Fruit fly (Drosophila melanogaster) whole organism, wandering third instar larva: Measurements from ENCODE around the gene CG32537.

ENCODE experiments used
- Abd-B ChIP-seq: fragments of >200 bp; optimal IDR thresholded peaks from 2 replicates; lab custom pipeline; 2017; ENCODE audit warnings: missing biosample characterization, missing genetic modification characterization
- CG32264 ChIP-seq: fragments of 200-800 bp; sonication (Bioruptor generic); optimal IDR thresholded peaks from 2 replicates; lab custom pipeline; 2016; ENCODE audit warnings: missing biosample characterization, missing genetic modification characterization
- CG9705 ChIP-seq: fragments of 200-800 bp; sonication (Bioruptor generic); optimal IDR thresholded peaks from 2 replicates; lab custom pipeline; 2018; ENCODE audit warnings: missing biosample characterization, mild to moderate bottlenecking, missing genetic modification characterization
- CrebA ChIP-seq: fragments of 200-800 bp; sonication (Bioruptor generic); optimal IDR thresholded peaks from 2 replicates; lab custom pipeline; 2016; ENCODE audit warnings: missing biosample characterization, mild to moderate bottlenecking, missing genetic modification characterization, borderline replicate concordance
- Dfd ChIP-seq: fragments of >200 bp; optimal IDR thresholded peaks from 2 replicates; lab custom pipeline; 2017; ENCODE audit warnings: missing biosample characterization, missing genetic modification characterization
- Dif ChIP-seq: fragments of 200-275, 200-300 bp; sonication (Bioruptor generic); optimal IDR thresholded peaks from 2 replicates; lab custom pipeline; 2018; ENCODE audit warnings: missing biosample characterization, missing genetic modification characterization; ENCODE audit not compliant: partially characterized antibody
- GATAd ChIP-seq: sonication (Bioruptor generic); optimal IDR thresholded peaks from 2 replicates; lab custom pipeline; 2016; ENCODE audit warnings: missing biosample characterization, missing genetic modification characterization
- HLH106 ChIP-seq: fragments of 200-800 bp; optimal IDR thresholded peaks from 3 replicates; lab custom pipeline; 2019; ENCODE audit warnings: missing biosample characterization, mild to moderate bottlenecking, missing genetic modification characterization, moderate library complexity
- Hnf4 ChIP-seq: fragments of 200-800 bp; sonication (Bioruptor generic); optimal IDR thresholded peaks from 2 replicates; lab custom pipeline; 2016; ENCODE audit warnings: missing biosample characterization, mild to moderate bottlenecking, missing genetic modification characterization
- Hr78 ChIP-seq: fragments of >200 bp; optimal IDR thresholded peaks from 2 replicates; lab custom pipeline; 2017; ENCODE audit warnings: missing biosample characterization, missing genetic modification characterization
- Hr83 ChIP-seq: fragments of 200-300 bp; sonication (Bioruptor generic); optimal IDR thresholded peaks from 2 replicates; lab custom pipeline; 2016; ENCODE audit warnings: missing biosample characterization, mild to moderate bottlenecking, missing genetic modification characterization, moderate library complexity; ENCODE audit not compliant: poor library complexity, severe bottlenecking
- Jra ChIP-seq: sonication (Bioruptor generic); optimal IDR thresholded peaks from 2 replicates; lab custom pipeline; 2016; ENCODE audit warnings: missing biosample characterization, missing genetic modification characterization
- Mio ChIP-seq: sonication (Bioruptor generic); optimal IDR thresholded peaks from 2 replicates; lab custom pipeline; 2016; ENCODE audit warnings: missing biosample characterization, missing genetic modification characterization
- Myc ChIP-seq: fragments of >200 bp; optimal IDR thresholded peaks from 2 replicates; lab custom pipeline; 2017
- N ChIP-seq: fragments of >200 bp; optimal IDR thresholded peaks from 2 replicates; lab custom pipeline; 2018; ENCODE audit warnings: missing biosample characterization, missing external identifiers, missing genetic modification characterization
- OdsH ChIP-seq: fragments of 200-800 bp; sonication (Bioruptor generic); optimal IDR thresholded peaks from 2 replicates; lab custom pipeline; 2016; ENCODE audit warnings: missing biosample characterization, mild to moderate bottlenecking, missing genetic modification characterization
- Rel ChIP-seq, 2 experiments: fragments of 200-800 bp; sonication (Bioruptor generic) in 1 of 2; optimal IDR thresholded peaks; 2 replicates in 1 of 2; 3 replicates in 1 of 2; lab custom pipeline; 2016 to 2019; ENCODE audit warnings: mild to moderate bottlenecking in 2 of 2, missing biosample characterization in 2 of 2, missing genetic modification characterization in 2 of 2, moderate library complexity in 1 of 2
- Sp1 ChIP-seq: fragments of 200-800 bp; sonication (Bioruptor generic); optimal IDR thresholded peaks from 3 replicates; lab custom pipeline; 2019; ENCODE audit warnings: missing biosample characterization, mild to moderate bottlenecking, missing genetic modification characterization, moderate library complexity
- Vsx2 ChIP-seq: fragments of 200-300, 225-300 bp; sonication (Bioruptor generic); optimal IDR thresholded peaks from 2 replicates; lab custom pipeline; 2018; ENCODE audit warnings: missing biosample characterization, missing genetic modification characterization; ENCODE audit not compliant: partially characterized antibody
- br ChIP-seq: fragments of 200-800 bp; sonication (Bioruptor generic); optimal IDR thresholded peaks from 2 replicates; lab custom pipeline; 2016; ENCODE audit warnings: missing biosample characterization, missing genetic modification characterization
- brk ChIP-seq: fragments of 200-800 bp; sonication (Bioruptor generic); optimal IDR thresholded peaks from 2 replicates; lab custom pipeline; 2016; ENCODE audit warnings: missing biosample characterization, mild to moderate bottlenecking, missing genetic modification characterization
- dl ChIP-seq, 2 experiments: fragments of 175-275, 200-275 bp in 1 of 2; fragments of 200-275 bp in 1 of 2; sonication (Bioruptor generic); optimal IDR thresholded peaks; lab custom pipeline; 2018; ENCODE audit warnings: mild to moderate bottlenecking in 2 of 2, missing biosample characterization in 2 of 2, missing genetic modification characterization in 2 of 2, moderate library complexity in 2 of 2; ENCODE audit not compliant: partially characterized antibody in 2 of 2, insufficient read depth in 1 of 2
- dmrt93B ChIP-seq: fragments of 200-800 bp; sonication (Bioruptor generic); optimal IDR thresholded peaks from 2 replicates; lab custom pipeline; 2018; ENCODE audit warnings: missing biosample characterization, mild to moderate bottlenecking, missing genetic modification characterization
- dsf ChIP-seq: sonication (Bioruptor generic); optimal IDR thresholded peaks from 2 replicates; lab custom pipeline; 2016; ENCODE audit warnings: missing biosample characterization, missing genetic modification characterization, borderline replicate concordance
- ey ChIP-seq: fragments of 200-800 bp; sonication (Bioruptor generic); optimal IDR thresholded peaks from 2 replicates; lab custom pipeline; 2016; ENCODE audit warnings: missing biosample characterization, missing genetic modification characterization
- foxo ChIP-seq, 2 experiments: fragments of 200-800 bp; sonication (Bioruptor generic); optimal IDR thresholded peaks; 2 replicates in 1 of 2; 3 replicates in 1 of 2; lab custom pipeline; 2016 to 2017; ENCODE audit warnings: missing biosample characterization in 2 of 2, missing genetic modification characterization in 2 of 2
- fru ChIP-seq: fragments of 200-800 bp; sonication (Bioruptor generic); optimal IDR thresholded peaks from 3 replicates; lab custom pipeline; 2016; ENCODE audit warnings: missing biosample characterization, mild to moderate bottlenecking, missing genetic modification characterization
- h ChIP-seq: fragments of 200-800 bp; sonication (Bioruptor generic); optimal IDR thresholded peaks from 3 replicates; lab custom pipeline; 2016; ENCODE audit warnings: missing biosample characterization, mild to moderate bottlenecking, missing genetic modification characterization
- jim ChIP-seq: fragments of 175-275, 200-325 bp; sonication (Bioruptor generic); optimal IDR thresholded peaks from 2 replicates; lab custom pipeline; 2016; ENCODE audit warnings: missing biosample characterization, mild to moderate bottlenecking, missing genetic modification characterization
- lola ChIP-seq: fragments of >200 bp; optimal IDR thresholded peaks from 2 replicates; lab custom pipeline; 2017; ENCODE audit warnings: missing biosample characterization, missing genetic modification characterization
- pan ChIP-seq: fragments of >200 bp; optimal IDR thresholded peaks from 2 replicates; lab custom pipeline; 2017
- psq ChIP-seq: fragments of 200-800 bp; sonication (Bioruptor generic); optimal IDR thresholded peaks from 3 replicates; lab custom pipeline; 2017; ENCODE audit warnings: missing biosample characterization, mild to moderate bottlenecking, missing genetic modification characterization, moderate library complexity
- rgr ChIP-seq: fragments of 200-800 bp; sonication (Bioruptor generic); optimal IDR thresholded peaks from 3 replicates; lab custom pipeline; 2016; ENCODE audit warnings: missing biosample characterization, mild to moderate bottlenecking, missing genetic modification characterization
- sage ChIP-seq: fragments of 200-800 bp; sonication (Bioruptor generic); optimal IDR thresholded peaks from 2 replicates; lab custom pipeline; 2016; ENCODE audit warnings: missing biosample characterization, mild to moderate bottlenecking, missing genetic modification characterization
- sv ChIP-seq: fragments of 200-800 bp; sonication (Bioruptor generic); optimal IDR thresholded peaks from 3 replicates; lab custom pipeline; 2016; ENCODE audit warnings: missing biosample characterization, missing genetic modification characterization
- tai ChIP-seq: sonication (Bioruptor generic); optimal IDR thresholded peaks from 2 replicates; lab custom pipeline; 2016; ENCODE audit warnings: missing biosample characterization, missing genetic modification characterization
- usp ChIP-seq: fragments of >200 bp; optimal IDR thresholded peaks from 2 replicates; lab custom pipeline; 2017; ENCODE audit warnings: missing biosample characterization, missing genetic modification characterization
- woc ChIP-seq: sonication (Bioruptor generic); optimal IDR thresholded peaks from 2 replicates; lab custom pipeline; 2016; ENCODE audit warnings: missing biosample characterization, mild to moderate bottlenecking, missing genetic modification characterization

Gene CG32537

dm6 chrX:19248426-19249217 lies 27.7 kb downstream of the CG32537 start, which contains the start of gene Hs3st-B:
Hs3st-B (plus strand) TSS chrX:19248639.
- no peak for TF ChIP-seq dmrt93B (GFP tag; lab: Kevin White, UChicago)
- no peak for TF ChIP-seq sv (GFP tag; lab: Kevin White, UChicago)
- TF ChIP-seq brk (GFP tag; lab: Kevin White, UChicago), result no peak

- TF ChIP-seq br (GFP tag; lab: Kevin White, UChicago) (peak; percentile 55), fru (GFP tag; lab: Kevin White, UChicago) (peak; percentile 78), Dif (GFP tag; lab: Kevin White, UChicago) (no peak), CrebA (GFP tag; lab: Kevin White, UChicago) (no peak), OdsH (GFP tag; lab: Kevin White, UChicago) (peak; percentile 66), jim (no peak), Myc (lab: Kevin White, UChicago) (no peak), N (GFP tag; lab: Kevin White, UChicago) (no peak), dmrt93B (GFP tag; lab: Kevin White, UChicago) (no peak), HLH106 (tag; lab: Kevin White, UChicago) (peak; percentile 34), dsf (GFP tag; lab: Kevin White, UChicago) (no peak), sage (no peak), Hnf4 (GFP tag; lab: Kevin White, UChicago) (no peak), Hr78 (GFP tag; lab: Kevin White, UChicago) (no peak), tai (GFP tag; lab: Kevin White, UChicago) (no peak), Sp1 (GFP tag; lab: Kevin White, UChicago) (peak; percentile 73), woc (GFP tag; lab: Kevin White, UChicago) (no peak), GATAd (GFP tag; lab: Kevin White, UChicago) (no peak), Mio (no peak), brk (GFP tag; lab: Kevin White, UChicago) (no peak), CG9705 (GFP tag; lab: Kevin White, UChicago) (peak; percentile 10), dl (GFP tag; optimal IDR thresholded peaks at IDR 0.05; lab: Kevin White, UChicago; ENCODE audit: insufficient read depth in 1 of 2, partially characterized antibody in 2 of 2) (no peak), sv (GFP tag; lab: Kevin White, UChicago) (peak; percentile 29), Hr83 (no peak), h (GFP tag; lab: Kevin White, UChicago) (peak; percentile 79), lola (GFP tag; lab: Kevin White, UChicago) (no peak), Abd-B (GFP tag; lab: Kevin White, UChicago) (no peak), ey (GFP tag; lab: Kevin White, UChicago) (peak; percentile 66), Vsx2 (GFP tag; lab: Kevin White, UChicago) (no peak), usp (GFP tag; lab: Kevin White, UChicago) (no peak), Jra (GFP tag; lab: Kevin White, UChicago) (peak; percentile 51), foxo (GFP tag; optimal IDR thresholded peaks at IDR 0.05; lab: Kevin White, UChicago) (peak in 1 of 2 experiments; percentile 79), Rel (GFP tag; optimal IDR thresholded peaks at IDR 0.05; lab: Kevin White, UChicago) (no peak), Rel (tag; optimal IDR thresholded peaks at IDR 0.05; lab: Kevin White, UChicago) (no peak), Dfd (no peak), rgr (GFP tag; lab: Kevin White, UChicago) (peak; percentile 65), CG32264 (GFP tag; lab: Kevin White, UChicago) (no peak), pan (no peak), psq (GFP tag; lab: Kevin White, UChicago) (peak; percentile 62)
- TF ChIP-seq, all 38 proteins: peak for 13
These were observed 28.9 kb downstream of the CG32537 start, which contains the start of gene CG7992 for dm6 chrX:19247200-19248052. CG7992 (minus strand) TSS chrX:19247250.
